Fruit fly (Drosophila melanogaster) whole organism, prepupa: ENCODE measurements around the gene CG15263.

ENCODE experiments used
- Blimp-1 ChIP-seq: fragments of 200-800 bp; sonication (Bioruptor generic); optimal IDR thresholded peaks from 3 replicates; lab custom pipeline; 2017; ENCODE audit warnings: missing biosample characterization, missing genetic modification characterization, mild to moderate bottlenecking, moderate library complexity, missing genetic modification reagents
- CG10631 ChIP-seq: fragments of 200-800 bp; sonication (Bioruptor generic); optimal IDR thresholded peaks from 2 replicates; lab custom pipeline; 2016; ENCODE audit warnings: missing biosample characterization, missing genetic modification characterization
- CG10669 ChIP-seq: fragments of 200-800 bp; sonication (Bioruptor generic); optimal IDR thresholded peaks from 3 replicates; lab custom pipeline; 2018; ENCODE audit warnings: missing biosample characterization, mild to moderate bottlenecking, missing genetic modification characterization, moderate library complexity
- CG11294 ChIP-seq: fragments of 200-800 bp; sonication (Bioruptor generic); IDR thresholded peaks from 2 replicates; pipeline ENCODE4 v1.3.6; 2022; ENCODE audit warnings: missing biosample characterization, missing genetic modification characterization
- CG11762 ChIP-seq: fragments of 200-800 bp; sonication (Bioruptor generic); optimal IDR thresholded peaks from 3 replicates; lab custom pipeline; 2016; ENCODE audit warnings: missing biosample characterization, missing genetic modification characterization; ENCODE audit not compliant: insufficient read depth
- CG11902 ChIP-seq: fragments of 200-800 bp; sonication (Bioruptor generic); optimal IDR thresholded peaks from 3 replicates; lab custom pipeline; 2016; ENCODE audit warnings: missing biosample characterization, missing genetic modification characterization
- CG15336 ChIP-seq: fragments of 200-800 bp; sonication (Bioruptor generic); IDR thresholded peaks from 2 replicates; pipeline ENCODE4 v1.3.6; 2022; ENCODE audit warnings: missing biosample characterization, missing genetic modification characterization
- CG1621 ChIP-seq: fragments of 200-800 bp; sonication (Bioruptor generic); optimal IDR thresholded peaks from 3 replicates; lab custom pipeline; 2018; ENCODE audit warnings: missing biosample characterization, mild to moderate bottlenecking, missing genetic modification characterization
- CG16779 ChIP-seq: fragments of 200-800 bp; sonication (Bioruptor generic); optimal IDR thresholded peaks from 3 replicates; lab custom pipeline; 2017; ENCODE audit warnings: missing biosample characterization, mild to moderate bottlenecking, missing genetic modification characterization
- CG3032 ChIP-seq: fragments of 200-800 bp; optimal IDR thresholded peaks from 2 replicates; lab custom pipeline; 2019; ENCODE audit warnings: missing biosample characterization, mild to moderate bottlenecking, missing genetic modification characterization, moderate library complexity
- CG34406 ChIP-seq: fragments of 200-800 bp; sonication (Bioruptor generic); optimal IDR thresholded peaks from 3 replicates; lab custom pipeline; 2016; ENCODE audit warnings: missing biosample characterization, missing genetic modification characterization
- CG3919 ChIP-seq: fragments of 200-800 bp; sonication (Bioruptor generic); optimal IDR thresholded peaks from 3 replicates; lab custom pipeline; 2016; ENCODE audit warnings: missing biosample characterization, missing genetic modification characterization
- CG4318 ChIP-seq: fragments of 200-800 bp; sonication (Bioruptor generic); optimal IDR thresholded peaks from 3 replicates; lab custom pipeline; 2017; ENCODE audit warnings: missing biosample characterization, mild to moderate bottlenecking, missing genetic modification characterization
- CG6792 ChIP-seq: fragments of 200-800 bp; sonication (Bioruptor generic); optimal IDR thresholded peaks from 3 replicates; lab custom pipeline; 2016; ENCODE audit warnings: missing biosample characterization, missing genetic modification characterization
- CG8119 ChIP-seq: fragments of 200-800 bp; sonication (Bioruptor generic); IDR thresholded peaks from 3 replicates; pipeline ENCODE4 v1.3.6; 2022; ENCODE audit warnings: missing biosample characterization, missing genetic modification characterization
- CG9139 ChIP-seq: fragments of 200-800 bp; sonication (Bioruptor generic); optimal IDR thresholded peaks from 3 replicates; lab custom pipeline; 2017; ENCODE audit warnings: missing biosample characterization, mild to moderate bottlenecking, missing genetic modification characterization
- Eip75B ChIP-seq: fragments of 200-800 bp; sonication (Bioruptor generic); optimal IDR thresholded peaks from 3 replicates; lab custom pipeline; 2016; ENCODE audit warnings: missing biosample characterization, missing genetic modification characterization
- Eip78C ChIP-seq: fragments of 200-800 bp; sonication (Bioruptor generic); peaks from one replicate; lab custom pipeline; 2016; ENCODE audit warnings: missing biosample characterization, missing genetic modification characterization
- Eip93F ChIP-seq: fragments of 200-800 bp; sonication (Bioruptor generic); optimal IDR thresholded peaks from 2 replicates; lab custom pipeline; 2016; ENCODE audit warnings: missing biosample characterization, mild to moderate bottlenecking, missing genetic modification characterization
- Ets21C ChIP-seq: fragments of 200-800 bp; sonication (Bioruptor generic); optimal IDR thresholded peaks from 3 replicates; lab custom pipeline; 2016; ENCODE audit warnings: missing biosample characterization, missing genetic modification characterization
- Ets96B ChIP-seq: fragments of 200-800 bp; optimal IDR thresholded peaks from 2 replicates; lab custom pipeline; 2019; ENCODE audit warnings: missing biosample characterization, mild to moderate bottlenecking, missing genetic modification characterization, moderate library complexity
- Gug ChIP-seq: fragments of 200-800 bp; sonication (Bioruptor generic); IDR thresholded peaks from 2 replicates; pipeline ENCODE4 v1.3.6; 2022; ENCODE audit warnings: missing biosample characterization, missing genetic modification characterization
- Hr39 ChIP-seq: fragments of 200-800 bp; sonication (Bioruptor generic); optimal IDR thresholded peaks from 2 replicates; lab custom pipeline; 2016; ENCODE audit warnings: missing biosample characterization, missing genetic modification characterization
- Lpt ChIP-seq: fragments of 200-800 bp; sonication (Bioruptor generic); optimal IDR thresholded peaks from 3 replicates; lab custom pipeline; 2016; ENCODE audit warnings: missing biosample characterization, missing genetic modification characterization
- Met ChIP-seq: fragments of 200-800 bp; sonication (Bioruptor generic); optimal IDR thresholded peaks from 3 replicates; lab custom pipeline; 2016; ENCODE audit warnings: missing biosample characterization, missing genetic modification characterization
- OdsH ChIP-seq: fragments of 200-800 bp; sonication (Bioruptor generic); optimal IDR thresholded peaks from 3 replicates; lab custom pipeline; 2016; ENCODE audit warnings: missing biosample characterization, missing genetic modification characterization
- Smox ChIP-seq: fragments of 200-800 bp; sonication (Bioruptor generic); optimal IDR thresholded peaks from 3 replicates; lab custom pipeline; 2016; ENCODE audit warnings: missing biosample characterization, missing genetic modification characterization
- Sox102F ChIP-seq: fragments of 200-800 bp; sonication (Bioruptor generic); optimal IDR thresholded peaks from 2 replicates; lab custom pipeline; 2016; ENCODE audit warnings: missing biosample characterization, mild to moderate bottlenecking, missing genetic modification characterization
- Sox14 ChIP-seq: fragments of 200-800 bp; sonication (Bioruptor generic); optimal IDR thresholded peaks from 3 replicates; lab custom pipeline; 2016; ENCODE audit warnings: missing biosample characterization, missing genetic modification characterization
- achi ChIP-seq: fragments of 200-800 bp; sonication (Bioruptor generic); optimal IDR thresholded peaks from 3 replicates; lab custom pipeline; 2016; ENCODE audit warnings: missing biosample characterization, missing genetic modification characterization
- cyc ChIP-seq: fragments of 200-800 bp; sonication (Bioruptor generic); optimal IDR thresholded peaks from 3 replicates; lab custom pipeline; 2016; ENCODE audit warnings: missing biosample characterization, missing genetic modification characterization
- dsx ChIP-seq: fragments of 200-800 bp; optimal IDR thresholded peaks from 3 replicates; lab custom pipeline; 2019; ENCODE audit warnings: missing biosample characterization, mild to moderate bottlenecking, missing genetic modification characterization, moderate library complexity; ENCODE audit not compliant: poor library complexity, severe bottlenecking
- eg ChIP-seq: fragments of 200-800 bp; sonication (Bioruptor generic); IDR thresholded peaks from 3 replicates; pipeline ENCODE4 v1.3.6; 2022; ENCODE audit warnings: missing biosample characterization, missing genetic modification characterization
- esn ChIP-seq: fragments of 200-800 bp; sonication (Bioruptor generic); optimal IDR thresholded peaks from 2 replicates; lab custom pipeline; 2016; ENCODE audit warnings: missing biosample characterization, mild to moderate bottlenecking, missing genetic modification characterization, moderate library complexity
- fd59A ChIP-seq: fragments of 200-800 bp; sonication (Bioruptor generic); optimal IDR thresholded peaks from 2 replicates; lab custom pipeline; 2017; ENCODE audit warnings: missing biosample characterization, mild to moderate bottlenecking, missing genetic modification characterization, missing genetic modification reagents
- fd85E ChIP-seq: fragments of 200-800 bp; sonication (Bioruptor generic); optimal IDR thresholded peaks from 3 replicates; lab custom pipeline; 2016; ENCODE audit warnings: missing biosample characterization, missing genetic modification characterization
- fkh ChIP-seq: fragments of 200-800 bp; sonication (Bioruptor generic); optimal IDR thresholded peaks from 3 replicates; lab custom pipeline; 2017; ENCODE audit warnings: missing biosample characterization, mild to moderate bottlenecking, missing genetic modification characterization, moderate library complexity
- lz ChIP-seq: fragments of 200-800 bp; sonication (Bioruptor generic); optimal IDR thresholded peaks from 3 replicates; lab custom pipeline; 2016; ENCODE audit warnings: missing biosample characterization, missing genetic modification characterization
- net ChIP-seq: fragments of 200-800 bp; sonication (Bioruptor generic); optimal IDR thresholded peaks from 3 replicates; lab custom pipeline; 2016; ENCODE audit warnings: missing biosample characterization, missing genetic modification characterization
- salr ChIP-seq, 2 experiments: fragments of 200-800 bp; sonication (Bioruptor generic); optimal IDR thresholded peaks; 3 replicates each; lab custom pipeline; 2016 to 2018; ENCODE audit warnings: missing biosample characterization in 2 of 2, missing genetic modification characterization in 2 of 2, mild to moderate bottlenecking in 1 of 2
- spab ChIP-seq: fragments of 200-800 bp; sonication (Bioruptor generic); optimal IDR thresholded peaks from 2 replicates; lab custom pipeline; 2017; ENCODE audit warnings: missing biosample characterization, mild to moderate bottlenecking, missing genetic modification characterization, missing genetic modification reagents
- ss ChIP-seq, 2 experiments: fragments of 200-800 bp; sonication (Bioruptor generic); optimal IDR thresholded peaks; 2 replicates in 1 of 2; 3 replicates in 1 of 2; lab custom pipeline; 2017 to 2018; ENCODE audit warnings: mild to moderate bottlenecking in 2 of 2, missing biosample characterization in 2 of 2, missing genetic modification characterization in 2 of 2, moderate library complexity in 1 of 2
- svp ChIP-seq: fragments of 200-800 bp; sonication (Bioruptor generic); peaks from one replicate; lab custom pipeline; 2016; ENCODE audit warnings: missing biosample characterization, missing genetic modification characterization
- topi ChIP-seq: fragments of 200-800 bp; sonication (Bioruptor generic); optimal IDR thresholded peaks from 3 replicates; lab custom pipeline; 2016; ENCODE audit warnings: missing biosample characterization, missing genetic modification characterization
- vri ChIP-seq: fragments of 200-800 bp; sonication (Bioruptor generic); optimal IDR thresholded peaks from 3 replicates; lab custom pipeline; 2016; ENCODE audit warnings: missing biosample characterization, mild to moderate bottlenecking, missing genetic modification characterization

CG15263 gene

dm6 chr2L:15249006-15249513 is 35.7 kb upstream of the CG15263 start:
- TF ChIP-seq eg (GFP tag; lab: Robert Waterston, UW) = no peak
- no peak for TF ChIP-seq achi (GFP tag; lab: Kevin White, UChicago)
- no peak for TF ChIP-seq Sox14 (GFP tag; lab: Kevin White, UChicago)
- no peak for TF ChIP-seq spab (GFP tag; lab: Kevin White, UChicago)
- no peak for TF ChIP-seq CG3032
- no peak for TF ChIP-seq Ets96B
- TF ChIP-seq Eip93F (GFP tag; lab: Kevin White, UChicago) = no peak
- TF ChIP-seq Sox102F (GFP tag; lab: Kevin White, UChicago) = no peak
- no peak for TF ChIP-seq CG8119
- no peak for TF ChIP-seq CG11762 (GFP tag; lab: Kevin White, UChicago)
- TF ChIP-seq CG34406 = no peak
- TF ChIP-seq CG11902 (GFP tag; lab: Kevin White, UChicago) = no peak
- no peak for TF ChIP-seq CG1621 (tag; lab: Kevin White, UChicago)
- no peak for TF ChIP-seq Smox
- no peak for TF ChIP-seq CG10631
- TF ChIP-seq, all 60 proteins: peak for 0

dm6 chr2L:15249682-15250081 is 35.1 kb upstream of the CG15263 start:
- TF ChIP-seq Eip78C (GFP tag; lab: Kevin White, UChicago) (peak; percentile 36), Smox (no peak)

- TF ChIP-seq Gug (GFP tag; lab: Robert Waterston, UW) (peak; percentile 45; the same call in 1 of the 2 replicates), CG9139 (GFP tag; lab: Kevin White, UChicago) (no peak), Sox14 (GFP tag; lab: Kevin White, UChicago) (no peak), fkh (GFP tag; lab: Kevin White, UChicago) (peak; percentile 14), CG11762 (GFP tag; lab: Kevin White, UChicago) (peak; percentile 24), esn (GFP tag; lab: Kevin White, UChicago) (peak; percentile 64), CG15336 (GFP tag; lab: Robert Waterston, UW) (peak; percentile 47; the same call in 1 of the 2 replicates), svp (peak; percentile 89), Blimp-1 (GFP tag; lab: Kevin White, UChicago) (no peak), CG10669 (GFP tag; lab: Kevin White, UChicago) (peak; percentile 57), cyc (GFP tag; lab: Kevin White, UChicago) (peak; percentile 47), Smox (no peak), fd85E (GFP tag; lab: Kevin White, UChicago) (no peak), CG16779 (tag; lab: Kevin White, UChicago) (no peak), CG6792 (GFP tag; lab: Kevin White, UChicago) (peak; percentile 39), Lpt (GFP tag; lab: Kevin White, UChicago) (peak; percentile 13), net (GFP tag; lab: Kevin White, UChicago) (peak; percentile 29), Eip75B (no peak), lz (GFP tag; lab: Kevin White, UChicago) (no peak), Hr39 (GFP tag; lab: Kevin White, UChicago) (no peak), dsx (peak; percentile 20), CG11294 (GFP tag; lab: Robert Waterston, UW) (no peak), CG3919 (GFP tag; lab: Kevin White, UChicago) (peak; percentile 63), achi (GFP tag; lab: Kevin White, UChicago) (peak; percentile 32), CG11902 (GFP tag; lab: Kevin White, UChicago) (no peak), topi (GFP tag; lab: Kevin White, UChicago) (no peak), salr (GFP tag; optimal IDR thresholded peaks at IDR 0.05; lab: Kevin White, UChicago) (no peak), CG1621 (tag; lab: Kevin White, UChicago) (peak; percentile 19), vri (GFP tag; lab: Kevin White, UChicago) (no peak), fd59A (GFP tag; lab: Kevin White, UChicago) (peak; percentile 24), CG34406 (peak; percentile 48), Ets21C (GFP tag; lab: Kevin White, UChicago) (no peak), CG8119 (peak; percentile 63), CG4318 (GFP tag; lab: Kevin White, UChicago) (no peak), OdsH (no peak), Met (GFP tag; lab: Kevin White, UChicago) (no peak), ss (GFP tag; optimal IDR thresholded peaks at IDR 0.05; lab: Kevin White, UChicago) (peak in 1 of 2 experiments; percentile 35), CG10631 (peak; percentile 20), CG3032 (peak; percentile 28)
Observed at dm6 chr2L:15254229-15254861, 30.5 kb upstream of the CG15263 start.
